Fruit fly (Drosophila melanogaster) whole organism, pupa: ENCODE data around the gene CG2218.

Experiments
- CG10348 ChIP-seq: fragments of 200-800 bp; sonication (Bioruptor generic); IDR thresholded peaks from 2 replicates; pipeline ENCODE4 v1.3.6; 2022; ENCODE audit warnings: missing biosample characterization, missing genetic modification characterization
- CG17806 ChIP-seq: fragments of 200-800 bp; sonication (Bioruptor generic); optimal IDR thresholded peaks from 2 replicates; lab custom pipeline; 2018; ENCODE audit warnings: missing biosample characterization, mild to moderate bottlenecking, missing genetic modification characterization, moderate library complexity
- CG34367 ChIP-seq: fragments of 200-800 bp; sonication (Bioruptor generic); optimal IDR thresholded peaks from 2 replicates; lab custom pipeline; 2018; ENCODE audit warnings: missing biosample characterization, mild to moderate bottlenecking, missing genetic modification characterization
- CG9948 ChIP-seq: fragments of 200-800 bp; sonication (Bioruptor generic); optimal IDR thresholded peaks from 2 replicates; lab custom pipeline; 2018; ENCODE audit warnings: missing biosample characterization, mild to moderate bottlenecking, missing genetic modification characterization, moderate library complexity
- D1 ChIP-seq: fragments of 200-800 bp; sonication (Bioruptor generic); optimal IDR thresholded peaks from 2 replicates; lab custom pipeline; 2018; ENCODE audit warnings: missing biosample characterization, mild to moderate bottlenecking, missing genetic modification characterization, moderate library complexity
- EcR ChIP-seq: fragments of 200-800 bp; sonication (Bioruptor generic); optimal IDR thresholded peaks from 3 replicates; lab custom pipeline; 2019; ENCODE audit warnings: missing biosample characterization, missing genetic modification characterization, mild to moderate bottlenecking, moderate library complexity, missing genetic modification reagents
- Ets98B ChIP-seq: fragments of 200-800 bp; sonication (Bioruptor generic); IDR thresholded peaks from 2 replicates; pipeline ENCODE4 v1.3.6; 2022; ENCODE audit warnings: missing biosample characterization, missing genetic modification characterization
- Snoo ChIP-seq: fragments of 200-800 bp; sonication (Bioruptor generic); optimal IDR thresholded peaks from 3 replicates; lab custom pipeline; 2017; ENCODE audit warnings: missing biosample characterization, mild to moderate bottlenecking, missing genetic modification characterization, inconsistent platforms
- fd96Ca ChIP-seq: fragments of 200-800 bp; sonication (Bioruptor generic); IDR thresholded peaks from 3 replicates; pipeline ENCODE4 v1.3.6; 2022; ENCODE audit warnings: missing biosample characterization, missing genetic modification characterization
- gl ChIP-seq: fragments of 200-800 bp; sonication (Bioruptor generic); optimal IDR thresholded peaks from 2 replicates; lab custom pipeline; 2018; ENCODE audit warnings: missing biosample characterization, mild to moderate bottlenecking, missing genetic modification characterization
- rn ChIP-seq: fragments of 200-800 bp; sonication (Bioruptor generic); IDR thresholded peaks from 2 replicates; pipeline ENCODE4 v1.3.6; 2022; ENCODE audit warnings: missing biosample characterization, missing genetic modification characterization

dm6 chr3R:30450224-30450623, 22.1 kb upstream of the CG2218 start:
- TF ChIP-seq CG17806 (tag; lab: Kevin White, UChicago) = peak; percentile 2
- TF ChIP-seq CG34367 = peak; percentile 16
- peak; percentile 31 for TF ChIP-seq gl (tag; lab: Kevin White, UChicago)
- TF ChIP-seq CG9948 (tag; lab: Kevin White, UChicago) = no peak
- TF ChIP-seq CG10348 = no peak
- TF ChIP-seq Ets98B (GFP tag; lab: Robert Waterston, UW) = peak; percentile 39; the same call in 1 of the 2 replicates
- TF ChIP-seq Snoo = peak; percentile 62
- no peak for TF ChIP-seq EcR
- no peak for TF ChIP-seq rn (GFP tag; lab: Robert Waterston, UW)
- no peak for TF ChIP-seq D1 (tag; lab: Kevin White, UChicago)
- TF ChIP-seq fd96Ca (GFP tag; lab: Robert Waterston, UW) = peak; percentile 32; the same call in 1 of the 3 replicates
